Fruit fly (Drosophila melanogaster) whole organism, embryonic: ENCODE measurements around the gene CG5805.

Source experiments
- ATbp ChIP-seq: fragments of 200-800 bp; sonication (Bioruptor generic); optimal IDR thresholded peaks from 2 replicates; lab custom pipeline; 2017; ENCODE audit warnings: missing biosample characterization, mild to moderate bottlenecking, missing genetic modification characterization, missing genetic modification reagents
- Abd-B ChIP-seq: fragments of 200-800 bp; sonication (Bioruptor generic); optimal IDR thresholded peaks from 2 replicates; lab custom pipeline; 2018; ENCODE audit warnings: missing biosample characterization, mild to moderate bottlenecking, missing genetic modification characterization, moderate library complexity
- Aef1 ChIP-seq: fragments of 200-800 bp; sonication (Bioruptor generic); IDR thresholded peaks from 3 replicates; pipeline ENCODE4 v1.3.6; 2022; ENCODE audit warnings: missing biosample characterization, missing genetic modification characterization
- Asciz ChIP-seq: fragments of 200-800 bp; sonication (Bioruptor generic); optimal IDR thresholded peaks from 2 replicates; lab custom pipeline; 2017; ENCODE audit warnings: missing biosample characterization, mild to moderate bottlenecking, missing genetic modification characterization, missing genetic modification reagents
- Bteb2 ChIP-seq: fragments of 200-800 bp; sonication (Bioruptor generic); optimal IDR thresholded peaks from 2 replicates; lab custom pipeline; 2016; ENCODE audit warnings: missing biosample characterization, missing genetic modification characterization
- CG10267 ChIP-seq: fragments of 200-800 bp; sonication (Bioruptor generic); optimal IDR thresholded peaks from 2 replicates; lab custom pipeline; 2018; ENCODE audit warnings: missing biosample characterization, mild to moderate bottlenecking, missing genetic modification characterization, moderate library complexity
- CG11093 ChIP-seq: fragments of 200-800 bp; sonication (Bioruptor generic); IDR thresholded peaks from 3 replicates; pipeline ENCODE4 v1.3.6; 2022; ENCODE audit warnings: missing biosample characterization, missing genetic modification characterization
- CG12659 ChIP-seq: fragments of 200-800 bp; sonication (Bioruptor generic); optimal IDR thresholded peaks from 3 replicates; lab custom pipeline; 2017; ENCODE audit warnings: mild to moderate bottlenecking, missing biosample characterization, missing genetic modification reagents, missing genetic modification characterization
- CG13123 ChIP-seq: fragments of 200-800 bp; sonication (Bioruptor generic); optimal IDR thresholded peaks from 2 replicates; lab custom pipeline; 2016; ENCODE audit warnings: missing biosample characterization, missing genetic modification characterization
- CG14860 ChIP-seq: fragments of 200-800 bp; sonication (Bioruptor generic); IDR thresholded peaks from 3 replicates; pipeline ENCODE4 v1.3.6; 2022; ENCODE audit warnings: missing biosample characterization, missing genetic modification characterization; ENCODE audit not compliant: partially characterized antibody
- CG18764 ChIP-seq: fragments of 200-800 bp; sonication (Bioruptor generic); optimal IDR thresholded peaks from 3 replicates; lab custom pipeline; 2016; ENCODE audit warnings: missing biosample characterization, missing genetic modification characterization
- CG2712 ChIP-seq: fragments of 200-800 bp; optimal IDR thresholded peaks from 3 replicates; lab custom pipeline; 2019; ENCODE audit warnings: missing biosample characterization, mild to moderate bottlenecking, missing genetic modification characterization, moderate library complexity
- CG33213 ChIP-seq: fragments of 200-800 bp; sonication (Bioruptor generic); optimal IDR thresholded peaks from 3 replicates; lab custom pipeline; 2016; ENCODE audit warnings: missing biosample characterization, missing genetic modification characterization
- CG34376 ChIP-seq: fragments of 200-800 bp; sonication (Bioruptor generic); optimal IDR thresholded peaks from 2 replicates; lab custom pipeline; 2018; ENCODE audit warnings: missing biosample characterization, mild to moderate bottlenecking, missing genetic modification characterization
- CG3838 ChIP-seq: fragments of 200-800 bp; sonication (Bioruptor generic); optimal IDR thresholded peaks from 3 replicates; lab custom pipeline; 2016; ENCODE audit warnings: missing biosample characterization, missing genetic modification characterization
- CG4730 ChIP-seq: fragments of 200-800 bp; sonication (Bioruptor generic); IDR thresholded peaks from 2 replicates; pipeline ENCODE4 v1.3.6; 2022; ENCODE audit warnings: missing biosample characterization, missing genetic modification characterization
- CG7987 ChIP-seq: fragments of 200-800 bp; sonication (Bioruptor generic); optimal IDR thresholded peaks from 2 replicates; lab custom pipeline; 2018; ENCODE audit warnings: missing biosample characterization, mild to moderate bottlenecking, missing genetic modification characterization, moderate library complexity
- Dbx ChIP-seq: fragments of 200-800 bp; sonication (Bioruptor generic); IDR thresholded peaks from 3 replicates; pipeline ENCODE4 v1.3.6; 2022; ENCODE audit warnings: missing biosample characterization, missing genetic modification characterization
- Dll ChIP-seq: fragments of 200-800 bp; sonication (Bioruptor generic); IDR thresholded peaks from 4 replicates; pipeline ENCODE4 v1.3.6; 2022; ENCODE audit warnings: missing biosample characterization, missing genetic modification characterization; ENCODE audit not compliant: partially characterized antibody
- E2f1 ChIP-seq: fragments of 200-800 bp; sonication (Bioruptor generic); IDR thresholded peaks from 2 replicates; pipeline ENCODE4 v1.3.6; 2022; ENCODE audit warnings: missing biosample characterization, missing genetic modification characterization
- HLH4C ChIP-seq: fragments of 200-800 bp; sonication (Bioruptor generic); IDR thresholded peaks from 3 replicates; pipeline ENCODE4 v1.3.6; 2022; ENCODE audit warnings: missing biosample characterization, missing genetic modification characterization; ENCODE audit not compliant: partially characterized antibody
- HmgZ ChIP-seq: fragments of 200-800 bp; sonication (Bioruptor generic); optimal IDR thresholded peaks from 2 replicates; lab custom pipeline; 2018; ENCODE audit warnings: missing biosample characterization, mild to moderate bottlenecking, missing genetic modification characterization
- Hmr ChIP-seq: fragments of 200-800 bp; sonication (Bioruptor generic); optimal IDR thresholded peaks from 3 replicates; lab custom pipeline; 2017; ENCODE audit warnings: mild to moderate bottlenecking, missing biosample characterization, missing genetic modification reagents, missing genetic modification characterization
- MESR4 ChIP-seq: fragments of 200-800 bp; sonication (Bioruptor generic); optimal IDR thresholded peaks from 2 replicates; lab custom pipeline; 2018; ENCODE audit warnings: missing biosample characterization, mild to moderate bottlenecking, missing genetic modification characterization, moderate library complexity
- Max ChIP-seq: fragments of 200-800 bp; sonication (Bioruptor generic); optimal IDR thresholded peaks from 2 replicates; lab custom pipeline; 2016; ENCODE audit warnings: missing biosample characterization, mild to moderate bottlenecking, missing genetic modification characterization
- Scr ChIP-seq: fragments of 200-800 bp; sonication (Bioruptor generic); IDR thresholded peaks from 2 replicates; pipeline ENCODE4 v1.3.6; 2022; ENCODE audit warnings: missing biosample characterization, missing genetic modification characterization; ENCODE audit not compliant: partially characterized antibody
- Sox102F ChIP-seq: fragments of 200-800 bp; sonication (Bioruptor generic); optimal IDR thresholded peaks from 2 replicates; lab custom pipeline; 2018; ENCODE audit warnings: missing biosample characterization, mild to moderate bottlenecking, missing genetic modification characterization, moderate library complexity
- Sry-β ChIP-seq: fragments of 200-800 bp; sonication (Bioruptor generic); optimal IDR thresholded peaks from 2 replicates; lab custom pipeline; 2018; ENCODE audit warnings: missing biosample characterization, mild to moderate bottlenecking, missing genetic modification characterization, moderate library complexity
- bbx ChIP-seq: fragments of 200-800 bp; sonication (Bioruptor generic); IDR thresholded peaks from 2 replicates; pipeline ENCODE4 v1.3.6; 2022; ENCODE audit warnings: missing biosample characterization, missing genetic modification characterization; ENCODE audit not compliant: partially characterized antibody
- danr ChIP-seq: fragments of 200-800 bp; sonication (Bioruptor generic); IDR thresholded peaks from 2 replicates; pipeline ENCODE4 v1.3.6; 2022; ENCODE audit warnings: missing biosample characterization, missing genetic modification characterization
- dm ChIP-seq: fragments of 200-800 bp; sonication (Bioruptor generic); optimal IDR thresholded peaks from 3 replicates; lab custom pipeline; 2016; ENCODE audit warnings: missing biosample characterization, missing genetic modification characterization
- en ChIP-seq: fragments of 200-800 bp; sonication (Bioruptor generic); optimal IDR thresholded peaks from 2 replicates; lab custom pipeline; 2016; ENCODE audit warnings: missing biosample characterization, missing genetic modification characterization
- fd3F ChIP-seq: fragments of 200-800 bp; sonication (Bioruptor generic); optimal IDR thresholded peaks from 2 replicates; lab custom pipeline; 2018; ENCODE audit warnings: missing biosample characterization, mild to moderate bottlenecking, missing genetic modification characterization, moderate library complexity
- fru ChIP-seq: fragments of >200 bp; optimal IDR thresholded peaks from 2 replicates; lab custom pipeline; 2017
- ham ChIP-seq: fragments of 200-800 bp; sonication (Bioruptor generic); IDR thresholded peaks from 2 replicates; pipeline ENCODE4 v1.3.6; 2022; ENCODE audit warnings: missing biosample characterization, missing genetic modification characterization
- kni ChIP-seq: fragments of 200-800 bp; sonication (Bioruptor generic); optimal IDR thresholded peaks from 3 replicates; lab custom pipeline; 2017; ENCODE audit warnings: mild to moderate bottlenecking, missing biosample characterization, missing genetic modification reagents, missing genetic modification characterization
- lbe ChIP-seq: fragments of 200-800 bp; sonication (Bioruptor generic); optimal IDR thresholded peaks from 2 replicates; lab custom pipeline; 2016; ENCODE audit warnings: missing biosample characterization, mild to moderate bottlenecking, missing genetic modification characterization
- maf-S ChIP-seq: fragments of 200-800 bp; sonication (Bioruptor generic); optimal IDR thresholded peaks from 2 replicates; lab custom pipeline; 2016; ENCODE audit warnings: missing biosample characterization, missing genetic modification characterization
- mirr ChIP-seq: fragments of 200-800 bp; sonication (Bioruptor generic); optimal IDR thresholded peaks from 3 replicates; lab custom pipeline; 2018; ENCODE audit warnings: missing biosample characterization, mild to moderate bottlenecking, missing genetic modification characterization
- nerfin-2 ChIP-seq: fragments of 200-800 bp; sonication (Bioruptor generic); IDR thresholded peaks from 2 replicates; pipeline ENCODE4 v1.3.6; 2022; ENCODE audit warnings: missing biosample characterization, missing genetic modification characterization; ENCODE audit not compliant: partially characterized antibody
- otp ChIP-seq: fragments of 200-800 bp; sonication (Bioruptor generic); IDR thresholded peaks from 3 replicates; pipeline ENCODE4, ENCODE4 v1.3.6; 2022; ENCODE audit warnings: missing biosample characterization, missing genetic modification characterization
- p53 ChIP-seq: fragments of 200-800 bp; sonication (Bioruptor generic); optimal IDR thresholded peaks from 2 replicates; lab custom pipeline; 2016; ENCODE audit warnings: missing biosample characterization, missing genetic modification characterization
- prd ChIP-seq, 3 experiments: fragments of >200 bp in 2 of 3; fragments of 200-800 bp in 1 of 3; sonication (Bioruptor generic) in 1 of 3; optimal IDR thresholded peaks in 2 of 3; IDR thresholded peaks in 1 of 3; 2 replicates in 2 of 3; 3 replicates in 1 of 3; pipeline versions ENCODE4 v1.3.6 to Lab custom; 2017 to 2022; ENCODE audit warnings: missing biosample characterization in 1 of 3, missing genetic modification characterization in 1 of 3
- run ChIP-seq: fragments of 200-800 bp; sonication (Bioruptor generic); optimal IDR thresholded peaks from 3 replicates; lab custom pipeline; 2018; ENCODE audit warnings: missing biosample characterization, mild to moderate bottlenecking, missing genetic modification characterization
- schlank ChIP-seq: fragments of 200-800 bp; sonication (Bioruptor generic); optimal IDR thresholded peaks from 2 replicates; lab custom pipeline; 2018; ENCODE audit warnings: missing biosample characterization, mild to moderate bottlenecking, missing genetic modification characterization
- sens-2 ChIP-seq: fragments of 200-800 bp; sonication (Bioruptor generic); IDR thresholded peaks from 2 replicates; pipeline ENCODE4 v1.3.6; 2022; ENCODE audit warnings: missing biosample characterization, missing genetic modification characterization
- ssp ChIP-seq: fragments of 200-800 bp; sonication (Bioruptor generic); IDR thresholded peaks from 2 replicates; pipeline ENCODE4 v1.3.6; 2022; ENCODE audit warnings: missing biosample characterization, missing genetic modification characterization
- stc ChIP-seq: fragments of 200-800 bp; sonication (Bioruptor generic); IDR thresholded peaks from 2 replicates; pipeline ENCODE4 v1.3.6; 2022; ENCODE audit warnings: missing biosample characterization, missing genetic modification characterization
- vvl ChIP-seq: fragments of 200-800 bp; sonication (Bioruptor generic); IDR thresholded peaks from 2 replicates; pipeline ENCODE4 v1.3.6; 2022; ENCODE audit warnings: missing biosample characterization, missing genetic modification characterization
- zen2 ChIP-seq: fragments of 200-800 bp; sonication (Bioruptor generic); IDR thresholded peaks from 3 replicates; pipeline ENCODE4 v1.3.6; 2022; ENCODE audit warnings: missing biosample characterization, missing genetic modification characterization; ENCODE audit not compliant: partially characterized antibody
- zfh2 ChIP-seq: fragments of 200-800 bp; sonication (Bioruptor generic); optimal IDR thresholded peaks from 2 replicates; lab custom pipeline; 2016; ENCODE audit warnings: missing biosample characterization, missing genetic modification characterization

The CG5805 gene

dm6 chr3R:24805048-24805447 is 17.8 kb upstream of the CG5805 start, which contains the start of gene polybromo (continued):
- TF ChIP-seq Max (GFP tag; lab: Kevin White, UChicago) (no peak), MESR4 (peak; percentile 76), Dbx (peak; percentile 16; the same call in 1 of the 3 replicates), Abd-B (no peak), Aef1 (GFP tag; lab: Robert Waterston, UW) (no peak), Bteb2 (GFP tag; lab: Kevin White, UChicago) (no peak), Asciz (GFP tag; lab: Kevin White, UChicago) (no peak), Dll (GFP tag; lab: Robert Waterston, UW) (peak; percentile 91), HmgZ (tag; lab: Kevin White, UChicago) (peak; percentile 0), E2f1 (GFP tag; lab: Robert Waterston, UW) (peak; percentile 64), danr (GFP tag; lab: Robert Waterston, UW) (no peak), run (tag; lab: Kevin White, UChicago) (no peak), maf-S (GFP tag; lab: Kevin White, UChicago) (no peak), CG33213 (peak; percentile 25), CG14860 (peak; percentile 76), Hmr (GFP tag; lab: Kevin White, UChicago) (no peak), en (GFP tag; lab: Kevin White, UChicago) (no peak), ATbp (GFP tag; lab: Kevin White, UChicago) (no peak), sens-2 (GFP tag; lab: Robert Waterston, UW) (no peak), zfh2 (GFP tag; lab: Kevin White, UChicago) (no peak), dm (GFP tag; lab: Kevin White, UChicago) (no peak), Scr (GFP tag; lab: Robert Waterston, UW) (peak; percentile 90), CG34376 (GFP tag; lab: Kevin White, UChicago) (no peak), fd3F (no peak), vvl (GFP tag; lab: Robert Waterston, UW) (peak; percentile 33), bbx (GFP tag; lab: Robert Waterston, UW) (peak; percentile 92), CG7987 (GFP tag; lab: Kevin White, UChicago) (no peak), zen2 (peak; percentile 86), p53 (GFP tag; lab: Kevin White, UChicago) (no peak), CG13123 (GFP tag; lab: Kevin White, UChicago) (no peak), CG4730 (GFP tag; lab: Robert Waterston, UW) (no peak), stc (no peak), CG11093 (no peak), fru (no peak), kni (GFP tag; lab: Kevin White, UChicago) (no peak), lbe (GFP tag; lab: Kevin White, UChicago) (no peak), CG2712 (no peak), Sry-β (no peak), CG10267 (tag; lab: Kevin White, UChicago) (peak; percentile 12), CG18764 (GFP tag; lab: Kevin White, UChicago) (no peak), CG12659 (GFP tag; lab: Kevin White, UChicago) (no peak), ssp (GFP tag; lab: Robert Waterston, UW) (no peak), nerfin-2 (GFP tag; lab: Robert Waterston, UW) (peak; percentile 88), ham (no peak), schlank (tag; lab: Kevin White, UChicago) (no peak), otp (GFP tag; lab: Robert Waterston, UW) (no peak), prd (optimal IDR thresholded peaks at IDR 0.05; lab: Kevin White, UChicago) (no peak), prd (GFP tag; IDR thresholded peaks at IDR 0.05; lab: Robert Waterston, UW) (no peak), CG3838 (no peak), Sox102F (no peak), HLH4C (GFP tag; lab: Robert Waterston, UW) (peak; percentile 83), mirr (no peak)
